Fruit fly (Drosophila melanogaster) whole organism, prepupa: Measurements from ENCODE around the gene CG4951.
A peak's percentile ranks its signal among the peaks of the same experiment; 100 is the strongest.

ENCODE experiments used
- CG3032 ChIP-seq: fragments of 200-800 bp; optimal IDR thresholded peaks from 2 replicates; lab custom pipeline; 2019; ENCODE audit warnings: missing biosample characterization, mild to moderate bottlenecking, missing genetic modification characterization, moderate library complexity
- CG31627 ChIP-seq: fragments of 200-800 bp; sonication (Bioruptor generic); optimal IDR thresholded peaks from 3 replicates; lab custom pipeline; 2016; ENCODE audit warnings: missing biosample characterization, missing genetic modification characterization
- CG6854 ChIP-seq: fragments of 200-800 bp; sonication (Bioruptor generic); optimal IDR thresholded peaks from 2 replicates; lab custom pipeline; 2017; ENCODE audit warnings: missing biosample characterization, mild to moderate bottlenecking, missing genetic modification characterization
- dsx ChIP-seq: fragments of 200-800 bp; optimal IDR thresholded peaks from 3 replicates; lab custom pipeline; 2019; ENCODE audit warnings: missing biosample characterization, mild to moderate bottlenecking, missing genetic modification characterization, moderate library complexity; ENCODE audit not compliant: poor library complexity, severe bottlenecking
- fd59A ChIP-seq: fragments of 200-800 bp; sonication (Bioruptor generic); optimal IDR thresholded peaks from 2 replicates; lab custom pipeline; 2017; ENCODE audit warnings: missing biosample characterization, mild to moderate bottlenecking, missing genetic modification characterization, missing genetic modification reagents
- spab ChIP-seq: fragments of 200-800 bp; sonication (Bioruptor generic); optimal IDR thresholded peaks from 2 replicates; lab custom pipeline; 2017; ENCODE audit warnings: missing biosample characterization, mild to moderate bottlenecking, missing genetic modification characterization, missing genetic modification reagents

dm6 chr3R:27922673-27923175 is 31.2 kb downstream of the CG4951 start, which contains the start of gene RpL4:
- peak; percentile 89 for TF ChIP-seq CG6854
- peak; percentile 37 for TF ChIP-seq dsx (GFP tag; lab: Kevin White, UChicago)
- peak; percentile 40 for TF ChIP-seq spab (GFP tag; lab: Kevin White, UChicago)
- peak; percentile 59 for TF ChIP-seq fd59A (GFP tag; lab: Kevin White, UChicago)
- peak; percentile 31 for TF ChIP-seq CG3032
- TF ChIP-seq CG31627: peak; percentile 72
